Fruit fly (Drosophila melanogaster) whole organism, prepupa: ENCODE results near the gene Dup99B.
A peak's percentile ranks its signal among the peaks of the same experiment; 100 is the strongest.

Experiments used
- CG10631 ChIP-seq: fragments of 200-800 bp; sonication (Bioruptor generic); optimal IDR thresholded peaks from 2 replicates; lab custom pipeline; 2016; ENCODE audit warnings: missing biosample characterization, missing genetic modification characterization
- CG11294 ChIP-seq: fragments of 200-800 bp; sonication (Bioruptor generic); IDR thresholded peaks from 2 replicates; pipeline ENCODE4 v1.3.6; 2022; ENCODE audit warnings: missing biosample characterization, missing genetic modification characterization
- CG11762 ChIP-seq: fragments of 200-800 bp; sonication (Bioruptor generic); optimal IDR thresholded peaks from 3 replicates; lab custom pipeline; 2016; ENCODE audit warnings: missing biosample characterization, missing genetic modification characterization; ENCODE audit not compliant: insufficient read depth
- CG15336 ChIP-seq: fragments of 200-800 bp; sonication (Bioruptor generic); IDR thresholded peaks from 2 replicates; pipeline ENCODE4 v1.3.6; 2022; ENCODE audit warnings: missing biosample characterization, missing genetic modification characterization
- CG16779 ChIP-seq: fragments of 200-800 bp; sonication (Bioruptor generic); optimal IDR thresholded peaks from 3 replicates; lab custom pipeline; 2017; ENCODE audit warnings: missing biosample characterization, mild to moderate bottlenecking, missing genetic modification characterization
- CG31627 ChIP-seq: fragments of 200-800 bp; sonication (Bioruptor generic); optimal IDR thresholded peaks from 3 replicates; lab custom pipeline; 2016; ENCODE audit warnings: missing biosample characterization, missing genetic modification characterization
- CG34406 ChIP-seq: fragments of 200-800 bp; sonication (Bioruptor generic); optimal IDR thresholded peaks from 3 replicates; lab custom pipeline; 2016; ENCODE audit warnings: missing biosample characterization, missing genetic modification characterization
- CG3919 ChIP-seq: fragments of 200-800 bp; sonication (Bioruptor generic); optimal IDR thresholded peaks from 3 replicates; lab custom pipeline; 2016; ENCODE audit warnings: missing biosample characterization, missing genetic modification characterization
- CG6276 ChIP-seq: fragments of 200-800 bp; sonication (Bioruptor generic); optimal IDR thresholded peaks from 2 replicates; lab custom pipeline; 2017; ENCODE audit warnings: missing biosample characterization, mild to moderate bottlenecking, missing genetic modification characterization
- CG7368 ChIP-seq: fragments of 200-800 bp; sonication (Bioruptor generic); optimal IDR thresholded peaks from 3 replicates; lab custom pipeline; 2016; ENCODE audit warnings: missing biosample characterization, missing genetic modification characterization
- CG8632 ChIP-seq: fragments of 200-800 bp; sonication (Bioruptor generic); optimal IDR thresholded peaks from 3 replicates; lab custom pipeline; 2016; ENCODE audit warnings: missing biosample characterization, missing genetic modification characterization
- CG9139 ChIP-seq: fragments of 200-800 bp; sonication (Bioruptor generic); optimal IDR thresholded peaks from 3 replicates; lab custom pipeline; 2017; ENCODE audit warnings: missing biosample characterization, mild to moderate bottlenecking, missing genetic modification characterization
- Eip75B ChIP-seq: fragments of 200-800 bp; sonication (Bioruptor generic); optimal IDR thresholded peaks from 3 replicates; lab custom pipeline; 2016; ENCODE audit warnings: missing biosample characterization, missing genetic modification characterization
- Eip93F ChIP-seq: fragments of 200-800 bp; sonication (Bioruptor generic); optimal IDR thresholded peaks from 2 replicates; lab custom pipeline; 2016; ENCODE audit warnings: missing biosample characterization, mild to moderate bottlenecking, missing genetic modification characterization
- Gug ChIP-seq: fragments of 200-800 bp; sonication (Bioruptor generic); IDR thresholded peaks from 2 replicates; pipeline ENCODE4 v1.3.6; 2022; ENCODE audit warnings: missing biosample characterization, missing genetic modification characterization
- Hr39 ChIP-seq: fragments of 200-800 bp; sonication (Bioruptor generic); optimal IDR thresholded peaks from 2 replicates; lab custom pipeline; 2016; ENCODE audit warnings: missing biosample characterization, missing genetic modification characterization
- Hr4 ChIP-seq: fragments of 200-800 bp; sonication (Bioruptor generic); optimal IDR thresholded peaks from 3 replicates; lab custom pipeline; 2016; ENCODE audit warnings: missing biosample characterization, missing genetic modification characterization
- Lpt ChIP-seq: fragments of 200-800 bp; sonication (Bioruptor generic); optimal IDR thresholded peaks from 3 replicates; lab custom pipeline; 2016; ENCODE audit warnings: missing biosample characterization, missing genetic modification characterization
- Met ChIP-seq: fragments of 200-800 bp; sonication (Bioruptor generic); optimal IDR thresholded peaks from 3 replicates; lab custom pipeline; 2016; ENCODE audit warnings: missing biosample characterization, missing genetic modification characterization
- OdsH ChIP-seq: fragments of 200-800 bp; sonication (Bioruptor generic); optimal IDR thresholded peaks from 3 replicates; lab custom pipeline; 2016; ENCODE audit warnings: missing biosample characterization, missing genetic modification characterization
- Smox ChIP-seq: fragments of 200-800 bp; sonication (Bioruptor generic); optimal IDR thresholded peaks from 3 replicates; lab custom pipeline; 2016; ENCODE audit warnings: missing biosample characterization, missing genetic modification characterization
- Sox102F ChIP-seq: fragments of 200-800 bp; sonication (Bioruptor generic); optimal IDR thresholded peaks from 2 replicates; lab custom pipeline; 2016; ENCODE audit warnings: missing biosample characterization, mild to moderate bottlenecking, missing genetic modification characterization
- acj6 ChIP-seq: fragments of 200-800 bp; sonication (Bioruptor generic); optimal IDR thresholded peaks from 3 replicates; lab custom pipeline; 2016; ENCODE audit warnings: missing biosample characterization, missing genetic modification characterization
- cyc ChIP-seq: fragments of 200-800 bp; sonication (Bioruptor generic); optimal IDR thresholded peaks from 3 replicates; lab custom pipeline; 2016; ENCODE audit warnings: missing biosample characterization, missing genetic modification characterization
- dac ChIP-seq: fragments of 200-800 bp; sonication (Bioruptor generic); optimal IDR thresholded peaks from 2 replicates; lab custom pipeline; 2017; ENCODE audit warnings: missing biosample characterization, mild to moderate bottlenecking, missing genetic modification characterization
- dsx ChIP-seq: fragments of 200-800 bp; optimal IDR thresholded peaks from 3 replicates; lab custom pipeline; 2019; ENCODE audit warnings: missing biosample characterization, mild to moderate bottlenecking, missing genetic modification characterization, moderate library complexity; ENCODE audit not compliant: poor library complexity, severe bottlenecking
- eg ChIP-seq: fragments of 200-800 bp; sonication (Bioruptor generic); IDR thresholded peaks from 3 replicates; pipeline ENCODE4 v1.3.6; 2022; ENCODE audit warnings: missing biosample characterization, missing genetic modification characterization
- esn ChIP-seq: fragments of 200-800 bp; sonication (Bioruptor generic); optimal IDR thresholded peaks from 2 replicates; lab custom pipeline; 2016; ENCODE audit warnings: missing biosample characterization, mild to moderate bottlenecking, missing genetic modification characterization, moderate library complexity
- fd59A ChIP-seq: fragments of 200-800 bp; sonication (Bioruptor generic); optimal IDR thresholded peaks from 2 replicates; lab custom pipeline; 2017; ENCODE audit warnings: missing biosample characterization, mild to moderate bottlenecking, missing genetic modification characterization, missing genetic modification reagents
- lz ChIP-seq: fragments of 200-800 bp; sonication (Bioruptor generic); optimal IDR thresholded peaks from 3 replicates; lab custom pipeline; 2016; ENCODE audit warnings: missing biosample characterization, missing genetic modification characterization
- net ChIP-seq: fragments of 200-800 bp; sonication (Bioruptor generic); optimal IDR thresholded peaks from 3 replicates; lab custom pipeline; 2016; ENCODE audit warnings: missing biosample characterization, missing genetic modification characterization
- pdm3 ChIP-seq: fragments of 200-800 bp; sonication (Bioruptor generic); optimal IDR thresholded peaks from 3 replicates; lab custom pipeline; 2016; ENCODE audit warnings: missing biosample characterization, missing genetic modification characterization
- salr ChIP-seq, 2 experiments: fragments of 200-800 bp; sonication (Bioruptor generic); optimal IDR thresholded peaks; 3 replicates each; lab custom pipeline; 2016 to 2018; ENCODE audit warnings: missing biosample characterization in 2 of 2, missing genetic modification characterization in 2 of 2, mild to moderate bottlenecking in 1 of 2
- ss ChIP-seq, 2 experiments: fragments of 200-800 bp; sonication (Bioruptor generic); optimal IDR thresholded peaks; 2 replicates in 1 of 2; 3 replicates in 1 of 2; lab custom pipeline; 2017 to 2018; ENCODE audit warnings: mild to moderate bottlenecking in 2 of 2, missing biosample characterization in 2 of 2, missing genetic modification characterization in 2 of 2, moderate library complexity in 1 of 2
- topi ChIP-seq: fragments of 200-800 bp; sonication (Bioruptor generic); optimal IDR thresholded peaks from 3 replicates; lab custom pipeline; 2016; ENCODE audit warnings: missing biosample characterization, missing genetic modification characterization
- vri ChIP-seq: fragments of 200-800 bp; sonication (Bioruptor generic); optimal IDR thresholded peaks from 3 replicates; lab custom pipeline; 2016; ENCODE audit warnings: missing biosample characterization, mild to moderate bottlenecking, missing genetic modification characterization

Gene Dup99B

DNA sequence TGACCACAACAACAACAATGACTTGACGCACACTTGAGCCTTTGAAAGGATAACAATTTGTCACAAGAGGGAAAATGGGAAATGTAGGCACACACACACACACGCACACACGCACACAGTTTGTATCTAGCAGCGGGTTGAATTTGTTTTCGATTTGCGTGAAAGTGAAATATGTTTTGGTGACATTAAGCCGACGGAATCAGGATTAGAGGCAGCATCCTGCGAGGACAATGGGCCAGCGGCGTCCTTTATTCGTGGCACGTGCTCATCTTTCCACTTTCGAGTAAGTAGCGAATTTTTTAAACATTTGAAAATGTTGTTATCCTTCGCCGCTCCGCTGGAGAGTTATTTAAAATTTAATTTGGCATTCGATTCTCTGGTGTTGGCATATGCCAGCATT lies 7.9 kb downstream of the Dup99B start:
- no peak for TF ChIP-seq CG16779 (tag; lab: Kevin White, UChicago)
- TF ChIP-seq CG6276 (GFP tag; lab: Kevin White, UChicago): no peak
- TF ChIP-seq CG9139 (GFP tag; lab: Kevin White, UChicago): no peak
- no peak for TF ChIP-seq net
- TF ChIP-seq CG7368: no peak
- no peak for TF ChIP-seq CG8632 (GFP tag; lab: Kevin White, UChicago)
- TF ChIP-seq CG10631 (GFP tag; lab: Kevin White, UChicago): no peak
- no peak for TF ChIP-seq CG11762 (GFP tag; lab: Kevin White, UChicago)
- no peak for TF ChIP-seq pdm3 (GFP tag; lab: Kevin White, UChicago)
- TF ChIP-seq vri: no peak
- TF ChIP-seq topi: no peak
- no peak for TF ChIP-seq cyc
- TF ChIP-seq Lpt (GFP tag; lab: Kevin White, UChicago): no peak
- TF ChIP-seq CG31627 (GFP tag; lab: Kevin White, UChicago): no peak
- TF ChIP-seq ss (GFP tag; optimal IDR thresholded peaks at IDR 0.05; lab: Kevin White, UChicago): no peak

DNA sequence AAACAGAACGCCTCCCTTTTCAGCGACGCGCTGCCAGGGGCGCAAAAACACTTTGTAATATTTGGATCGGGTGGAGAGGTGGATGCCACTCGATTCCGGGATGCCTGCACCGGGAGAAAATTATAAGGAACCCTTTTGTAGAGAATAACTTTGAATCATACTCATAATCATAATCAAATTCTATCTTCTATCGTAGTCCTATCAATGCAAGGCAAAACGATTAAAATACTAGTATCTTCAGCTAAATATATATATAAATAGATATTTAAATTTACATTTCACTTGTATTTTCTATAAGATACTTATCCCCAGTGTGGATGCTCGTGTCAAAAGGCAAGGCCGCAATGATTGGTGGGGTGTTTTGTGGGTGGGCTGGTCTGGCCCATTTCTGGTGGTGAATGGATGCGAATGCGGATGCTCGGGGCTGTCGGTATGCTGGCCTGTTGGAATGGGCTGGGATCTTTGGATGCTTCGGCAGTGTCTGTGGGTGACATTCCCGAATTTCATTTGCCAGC lies 9.3 kb downstream of the Dup99B start:
- no peak for TF ChIP-seq CG11762 (GFP tag; lab: Kevin White, UChicago)
- TF ChIP-seq Smox (GFP tag; lab: Kevin White, UChicago): no peak
- TF ChIP-seq CG34406 (GFP tag; lab: Kevin White, UChicago): no peak
- no peak for TF ChIP-seq dac (GFP tag; lab: Kevin White, UChicago)
- TF ChIP-seq Met (GFP tag; lab: Kevin White, UChicago): no peak
- no peak for TF ChIP-seq CG6276 (GFP tag; lab: Kevin White, UChicago)
- no peak for TF ChIP-seq eg (GFP tag; lab: Robert Waterston, UW)
- no peak for TF ChIP-seq dsx (GFP tag; lab: Kevin White, UChicago)
- TF ChIP-seq salr (GFP tag; optimal IDR thresholded peaks at IDR 0.05; lab: Kevin White, UChicago): no peak
- no peak for TF ChIP-seq CG31627 (GFP tag; lab: Kevin White, UChicago)
- no peak for TF ChIP-seq CG9139 (GFP tag; lab: Kevin White, UChicago)
- no peak for TF ChIP-seq CG8632 (GFP tag; lab: Kevin White, UChicago)
- no peak for TF ChIP-seq Hr4 (GFP tag; lab: Kevin White, UChicago)

DNA sequence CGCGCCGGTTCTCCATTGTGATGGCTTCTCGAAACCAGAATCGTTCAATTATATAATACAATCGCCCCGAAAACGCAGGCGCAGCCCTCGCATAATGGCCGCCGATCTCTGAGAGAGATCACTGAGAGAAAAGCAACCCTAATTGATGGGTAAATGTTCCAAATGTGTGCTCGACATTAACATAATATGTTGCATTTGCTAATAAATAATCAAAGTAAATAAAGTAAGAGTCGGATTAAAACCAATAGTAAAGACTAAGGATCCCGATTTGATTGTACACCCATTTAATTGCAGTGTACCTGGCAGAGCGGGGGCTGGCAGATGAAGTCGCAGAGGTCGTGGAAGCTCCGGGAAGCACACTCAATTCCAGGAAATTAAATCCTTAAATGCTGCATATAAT lies 10.6 kb downstream of the Dup99B start:
- TF ChIP-seq CG3919 (peak; percentile 9), salr (GFP tag; optimal IDR thresholded peaks at IDR 0.05; lab: Kevin White, UChicago) (no peak), Met (GFP tag; lab: Kevin White, UChicago) (peak; percentile 40), CG15336 (GFP tag; lab: Robert Waterston, UW) (no peak), Sox102F (GFP tag; lab: Kevin White, UChicago) (no peak), fd59A (no peak), CG31627 (GFP tag; lab: Kevin White, UChicago) (no peak), lz (GFP tag; lab: Kevin White, UChicago) (peak; percentile 27), topi (peak; percentile 29), cyc (peak; percentile 45)

DNA sequence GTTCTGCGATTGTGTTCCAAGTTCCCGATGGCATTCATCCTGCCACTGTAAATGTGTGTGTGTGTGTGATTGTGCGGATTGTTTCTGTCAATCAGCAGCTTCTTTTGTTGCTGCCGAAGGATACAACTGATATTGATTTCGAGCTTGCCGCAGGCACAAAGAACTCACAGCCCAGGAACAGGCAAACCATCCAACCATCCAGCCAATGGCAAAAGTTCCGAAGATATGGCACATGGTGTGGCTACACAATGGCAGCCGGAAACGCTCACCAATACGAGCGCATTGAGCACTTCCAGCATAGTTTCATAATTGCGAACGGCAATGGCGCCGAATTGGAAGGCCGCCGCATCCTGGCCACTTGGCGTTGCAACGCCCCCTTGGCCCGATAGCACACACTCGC lies 13.4 kb downstream of the Dup99B start:
- TF ChIP-seq Eip75B (no peak), Hr39 (GFP tag; lab: Kevin White, UChicago) (no peak), lz (GFP tag; lab: Kevin White, UChicago) (no peak), topi (no peak), esn (GFP tag; lab: Kevin White, UChicago) (no peak), CG11294 (GFP tag; lab: Robert Waterston, UW) (no peak), dac (GFP tag; lab: Kevin White, UChicago) (no peak), Eip93F (GFP tag; lab: Kevin White, UChicago) (no peak), OdsH (no peak), pdm3 (GFP tag; lab: Kevin White, UChicago) (no peak), CG6276 (GFP tag; lab: Kevin White, UChicago) (no peak), cyc (no peak), CG15336 (GFP tag; lab: Robert Waterston, UW) (no peak), acj6 (GFP tag; lab: Kevin White, UChicago) (no peak), eg (GFP tag; lab: Robert Waterston, UW) (no peak), Gug (GFP tag; lab: Robert Waterston, UW) (no peak), CG10631 (GFP tag; lab: Kevin White, UChicago) (no peak)
